Fruit fly (Drosophila melanogaster): ENCODE measurements around the gene primo-1.

Gene primo-1

DNA sequence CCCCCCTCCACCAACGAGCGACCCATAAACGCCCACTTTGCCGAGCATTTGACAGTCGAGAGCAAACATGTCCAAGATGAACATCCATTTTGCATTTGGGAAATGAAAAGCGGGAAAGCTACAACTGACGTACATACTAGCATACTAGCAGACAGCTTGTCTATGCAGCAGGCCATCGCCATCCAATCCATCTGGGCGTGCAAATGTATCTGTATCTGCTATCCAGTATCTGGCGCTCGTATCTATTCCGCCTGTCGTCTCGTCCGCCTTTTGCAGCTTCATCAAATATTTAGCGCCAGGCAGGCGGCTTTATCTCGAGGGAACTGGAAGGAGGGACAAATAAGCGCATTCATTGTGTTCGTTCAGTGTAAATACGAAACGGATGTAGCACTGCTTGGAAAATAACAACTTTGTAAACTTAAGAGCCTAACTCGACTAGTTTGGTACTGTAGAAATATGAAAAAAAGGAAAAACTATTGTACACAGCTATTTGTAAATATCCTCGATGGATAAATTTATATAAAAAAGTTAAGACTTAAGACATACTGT, 2.4 kb upstream of the primo-1 start:
- no peak for TF ChIP-seq CTCF (optimal IDR thresholded peaks at IDR 0.05)
- TF ChIP-seq CG8478 (optimal IDR thresholded peaks at IDR 0.05), result no peak

DNA sequence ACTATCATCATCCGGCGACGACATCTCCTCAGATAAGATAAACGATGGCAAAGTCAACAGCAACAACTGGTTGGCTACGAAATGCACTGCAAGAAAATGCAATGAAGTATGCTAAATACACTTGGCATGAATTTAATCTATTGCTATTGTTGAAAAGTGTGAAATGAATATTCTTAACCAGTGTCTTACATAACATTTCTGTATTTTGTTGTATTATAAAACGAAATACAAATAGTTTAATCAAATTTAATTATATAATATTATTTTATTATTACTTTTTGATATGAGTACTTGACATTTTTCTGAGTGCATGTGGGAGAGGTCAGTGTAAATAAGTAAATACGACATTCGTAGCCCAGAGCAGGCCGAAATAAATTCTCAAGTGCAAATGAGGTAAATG, 1.9 kb upstream of the primo-1 start:
- no peak for TF ChIP-seq CG8478 (optimal IDR thresholded peaks at IDR 0.05)
- no peak for TF ChIP-seq CTCF (optimal IDR thresholded peaks at IDR 0.05)

DNA sequence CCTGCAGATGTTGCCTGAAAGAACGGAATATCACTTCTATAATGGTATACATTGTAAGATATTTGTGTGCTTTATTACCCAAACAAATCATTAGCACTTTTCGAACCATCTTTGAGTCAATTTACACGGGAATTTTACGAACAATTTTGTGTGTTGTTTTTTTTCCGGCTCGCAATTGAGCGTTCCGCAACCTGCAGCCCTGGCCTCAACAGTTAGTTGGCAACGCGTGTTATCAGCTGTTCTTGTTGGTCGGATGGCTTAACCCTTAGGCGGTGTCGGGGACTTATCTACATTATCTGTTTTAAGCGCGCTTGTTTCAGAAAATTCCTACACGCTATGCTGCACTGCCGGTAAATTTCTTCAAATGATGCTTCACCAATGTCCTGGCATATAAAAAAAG, 990 bp downstream of the primo-1 start:
- TF ChIP-seq CTCF (optimal IDR thresholded peaks at IDR 0.05) (peak in 1 of 2 experiments; percentile 22), CG8478 (optimal IDR thresholded peaks at IDR 0.05) (no peak)

DNA sequence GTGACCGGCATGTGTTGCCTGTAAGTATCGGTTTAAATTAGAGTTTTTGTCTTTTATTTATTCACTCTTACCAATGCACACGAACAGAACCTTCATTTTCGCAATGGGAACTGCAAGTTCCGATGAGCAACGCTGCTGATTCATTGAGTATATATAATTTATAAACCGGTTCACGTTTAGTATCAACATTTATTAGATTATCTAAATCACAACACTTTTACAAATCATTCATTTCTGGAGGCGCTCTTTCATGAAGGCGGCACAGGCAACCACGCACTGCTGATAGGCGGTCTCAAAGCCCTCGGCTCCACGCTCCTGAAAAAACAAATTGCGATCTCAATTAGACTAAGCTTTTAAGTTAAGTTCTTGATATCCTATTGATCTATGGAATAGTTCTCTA, 1.8 kb downstream of the primo-1 start, which contains the start of gene Argp:
Argp (minus strand) TSS at position 101 of the 400 bp plus-strand sequence.
- TF ChIP-seq CTCF (optimal IDR thresholded peaks at IDR 0.05) (no peak), CG8478 (optimal IDR thresholded peaks at IDR 0.05) (no peak)

DNA sequence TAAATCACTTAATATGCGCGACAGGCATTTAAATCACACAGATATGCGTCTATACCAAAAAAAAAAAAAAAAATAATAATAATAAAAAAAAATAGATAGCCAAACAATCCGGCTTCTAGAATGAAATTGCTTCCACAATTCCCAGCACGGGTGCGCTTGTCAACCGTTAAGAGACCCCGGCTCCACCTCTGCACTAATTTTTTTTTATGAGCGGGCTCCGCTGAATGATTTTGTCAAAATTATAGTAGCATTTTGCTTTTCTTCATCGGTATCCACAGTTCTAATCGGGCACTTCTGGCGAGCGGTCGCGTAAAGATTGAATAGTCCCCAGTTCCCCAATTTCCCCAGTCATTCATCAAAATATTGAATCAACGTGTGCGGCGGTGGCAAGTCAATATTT, 5.2 kb downstream of the primo-1 start, which contains the start of gene Adgf-C:
Adgf-C (plus strand) TSS at position 301 of the 400 bp plus-strand sequence.
- TF ChIP-seq CTCF (optimal IDR thresholded peaks at IDR 0.05) (no peak), CG8478 (optimal IDR thresholded peaks at IDR 0.05) (no peak)

DNA sequence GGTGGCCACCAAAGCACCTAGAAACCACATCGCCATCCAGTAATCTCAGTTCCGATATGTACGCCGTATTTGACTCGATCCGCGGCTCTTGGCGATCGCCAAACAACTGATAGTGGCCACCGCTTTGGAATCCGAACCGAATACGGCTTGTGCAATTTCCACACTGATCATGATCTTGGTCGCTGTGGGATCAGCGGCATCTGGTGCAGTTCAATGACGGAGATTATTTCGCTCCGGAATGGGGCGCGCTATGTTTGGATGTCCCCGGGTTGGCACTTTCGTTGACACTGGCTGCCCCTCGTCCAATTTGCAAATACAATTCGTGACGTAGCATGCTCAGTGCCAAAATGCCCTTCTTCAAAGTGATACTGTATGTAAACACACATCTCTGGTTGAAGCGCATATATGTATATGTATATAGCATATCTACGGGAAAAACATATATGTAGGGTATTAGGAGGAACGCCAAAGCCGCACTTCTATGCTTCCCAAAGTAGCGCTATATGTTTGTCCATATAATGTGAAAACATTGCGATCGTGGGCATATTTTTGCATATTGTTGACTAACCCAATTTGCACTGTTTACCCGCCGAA, 6.2 kb downstream of the primo-1 start, which contains the start of gene Adgf-D:
Adgf-D (minus strand) TSS at position 111 of the 594 bp plus-strand sequence.
- TF ChIP-seq CG8478 (optimal IDR thresholded peaks at IDR 0.05) (no peak), CTCF (optimal IDR thresholded peaks at IDR 0.05) (no peak)

DNA sequence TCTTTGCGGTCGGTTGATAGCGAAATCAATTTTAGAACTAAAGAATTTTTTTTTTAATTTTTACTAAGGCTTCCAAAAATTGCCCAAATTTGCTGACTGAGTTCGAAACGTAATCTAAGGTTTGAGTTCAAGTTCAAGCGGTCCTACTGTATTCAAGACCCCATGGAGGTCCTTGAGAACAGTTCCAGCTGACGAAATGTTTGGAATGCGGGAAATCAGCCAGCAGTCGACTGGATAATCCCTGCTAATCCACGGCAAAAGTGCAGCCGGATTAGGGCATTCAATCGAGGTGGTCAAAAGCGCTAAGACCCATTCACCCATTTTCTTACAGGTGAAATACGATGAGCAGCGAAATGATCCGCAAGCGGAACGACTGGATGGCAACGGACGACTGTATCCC, 10.9 kb downstream of the primo-1 start, which contains the start of gene f-cup:
f-cup (minus strand) TSS at position 101 of the 400 bp plus-strand sequence.
- no peak for TF ChIP-seq CG8478 (optimal IDR thresholded peaks at IDR 0.05)
- no peak for TF ChIP-seq CTCF (optimal IDR thresholded peaks at IDR 0.05)

DNA sequence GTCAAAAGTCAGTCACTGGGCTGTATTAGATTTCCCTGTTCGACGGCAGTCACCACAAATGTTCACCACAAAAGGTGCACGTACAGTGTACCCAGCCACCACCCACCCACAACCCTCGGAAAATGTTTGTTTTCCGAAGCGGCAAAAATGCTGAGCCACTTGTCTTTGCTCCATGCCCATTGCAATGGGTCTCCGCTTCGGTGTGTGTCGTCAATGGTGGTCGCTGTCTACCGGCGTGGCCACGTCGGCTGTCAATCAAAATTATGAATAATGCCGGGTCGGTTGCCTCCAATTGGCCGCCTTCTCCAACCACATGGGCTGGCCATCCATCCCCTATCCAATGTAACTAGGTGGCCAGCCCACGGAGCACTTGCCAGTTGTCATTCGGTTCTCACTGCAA, 11.4 kb downstream of the primo-1 start, which contains the start of gene ninaB:
ninaB (plus strand) TSS at position 374 of the 400 bp plus-strand sequence.
- TF ChIP-seq CG8478 (optimal IDR thresholded peaks at IDR 0.05) (no peak), CTCF (optimal IDR thresholded peaks at IDR 0.05) (no peak)

DNA sequence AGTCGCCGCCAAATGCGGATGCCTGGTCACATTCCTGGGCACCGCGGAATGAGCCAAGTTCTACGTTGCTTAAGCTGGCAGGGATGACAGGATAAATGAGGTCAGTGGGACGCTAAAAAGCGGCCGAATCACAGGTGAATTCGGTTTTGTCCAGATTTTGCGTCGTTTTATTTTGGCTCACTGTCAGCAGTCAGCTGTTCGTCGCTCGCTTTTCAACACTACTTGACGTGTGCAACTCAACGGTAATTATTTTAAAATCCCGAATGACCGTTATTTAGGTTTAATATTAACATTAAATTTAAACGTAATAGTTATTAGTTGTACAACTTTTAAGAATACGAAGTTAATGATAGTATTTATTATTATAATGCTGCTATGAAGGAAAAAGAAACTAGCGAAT, 12.3 kb downstream of the primo-1 start:
- TF ChIP-seq CG8478 (optimal IDR thresholded peaks at IDR 0.05) (no peak), CTCF (optimal IDR thresholded peaks at IDR 0.05) (peak in 1 of 2 experiments; percentile 10)

DNA sequence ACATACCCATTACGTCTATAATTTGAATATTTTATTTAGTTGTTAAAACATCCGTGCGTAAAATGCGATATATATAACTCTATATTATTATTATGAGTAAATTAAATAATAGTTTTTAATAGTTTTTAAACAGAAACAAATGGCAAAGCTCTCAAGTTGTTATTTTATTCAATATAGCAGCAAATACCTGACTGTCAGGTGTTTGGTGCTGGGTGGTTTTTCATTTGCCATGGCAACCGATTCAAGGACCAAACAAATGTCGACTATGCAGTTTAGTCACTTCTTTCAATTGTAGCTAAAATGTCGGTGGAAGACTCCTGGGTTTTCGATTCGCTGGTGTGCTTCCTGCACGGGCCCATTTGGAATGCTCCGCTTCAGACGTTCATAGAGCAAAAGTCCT, 17.9 kb downstream of the primo-1 start, which contains the start of gene CG14367:
CG14367 (plus strand) TSS at position 301 of the 400 bp plus-strand sequence.
- TF ChIP-seq CG8478 (optimal IDR thresholded peaks at IDR 0.05) (no peak), CTCF (optimal IDR thresholded peaks at IDR 0.05) (no peak)

DNA sequence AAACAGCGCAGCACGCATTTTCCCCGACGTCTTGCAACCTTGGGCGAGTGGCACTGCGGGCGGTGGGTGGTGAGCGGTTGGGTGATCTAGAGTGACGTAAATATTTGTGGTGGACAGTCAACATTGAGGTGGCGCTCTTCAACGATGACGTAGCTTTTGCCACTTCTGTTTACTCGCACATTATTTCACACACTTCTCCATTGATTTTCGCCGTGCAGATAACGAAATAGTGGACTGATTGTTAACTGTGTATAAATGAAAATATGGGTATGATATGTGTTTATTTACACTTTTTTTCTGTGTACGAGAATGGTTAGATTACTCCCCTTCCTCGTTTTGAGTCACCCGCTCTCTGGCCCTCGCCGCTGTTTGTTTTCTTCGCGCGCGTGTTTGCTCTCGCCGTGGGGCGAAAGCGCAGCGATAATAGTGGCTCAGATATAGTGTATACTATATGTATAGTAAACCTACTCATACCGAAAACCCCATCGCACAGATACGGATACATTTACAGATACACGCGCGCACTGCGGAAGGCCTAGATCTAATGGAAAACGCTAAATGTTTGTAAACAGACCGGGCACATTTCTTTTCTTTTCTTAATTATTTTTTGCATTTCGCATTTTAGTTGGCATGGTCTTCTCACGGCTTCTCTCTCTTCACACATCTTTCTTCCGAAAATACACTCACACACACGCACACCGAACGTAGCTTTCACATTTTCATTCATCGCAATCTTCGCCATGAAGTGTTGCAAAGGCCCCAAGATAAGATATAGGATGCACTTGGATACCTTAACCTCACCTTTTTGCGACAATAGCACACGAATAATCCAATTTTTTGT, 25.0 kb downstream of the primo-1 start, which contains the start of gene omd:
omd (minus strand) TSS at position 840 of the 841 bp plus-strand sequence.
- TF ChIP-seq CTCF (optimal IDR thresholded peaks at IDR 0.05) (no peak), CG8478 (optimal IDR thresholded peaks at IDR 0.05) (no peak)

DNA sequence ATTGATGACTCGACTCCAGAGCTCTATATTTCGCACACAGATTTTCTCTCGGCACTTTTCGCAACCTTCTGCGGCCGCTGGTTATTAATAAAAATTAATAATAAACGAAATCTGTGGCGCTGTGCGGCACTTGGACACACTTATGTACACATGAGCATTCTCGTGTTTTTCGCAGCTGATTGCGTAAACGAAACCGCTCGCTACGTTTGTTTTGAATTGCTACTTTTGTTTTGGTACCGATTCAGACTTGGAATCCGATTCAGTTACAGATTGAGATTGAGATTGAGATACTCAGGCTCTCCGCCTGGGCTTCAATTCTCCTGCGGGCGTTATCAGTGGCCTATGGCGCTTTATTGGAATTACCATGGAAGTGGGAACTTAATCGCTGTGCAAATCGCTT, 25.7 kb downstream of the primo-1 start:
- TF ChIP-seq CTCF (optimal IDR thresholded peaks at IDR 0.05) (no peak), CG8478 (optimal IDR thresholded peaks at IDR 0.05) (no peak)

DNA sequence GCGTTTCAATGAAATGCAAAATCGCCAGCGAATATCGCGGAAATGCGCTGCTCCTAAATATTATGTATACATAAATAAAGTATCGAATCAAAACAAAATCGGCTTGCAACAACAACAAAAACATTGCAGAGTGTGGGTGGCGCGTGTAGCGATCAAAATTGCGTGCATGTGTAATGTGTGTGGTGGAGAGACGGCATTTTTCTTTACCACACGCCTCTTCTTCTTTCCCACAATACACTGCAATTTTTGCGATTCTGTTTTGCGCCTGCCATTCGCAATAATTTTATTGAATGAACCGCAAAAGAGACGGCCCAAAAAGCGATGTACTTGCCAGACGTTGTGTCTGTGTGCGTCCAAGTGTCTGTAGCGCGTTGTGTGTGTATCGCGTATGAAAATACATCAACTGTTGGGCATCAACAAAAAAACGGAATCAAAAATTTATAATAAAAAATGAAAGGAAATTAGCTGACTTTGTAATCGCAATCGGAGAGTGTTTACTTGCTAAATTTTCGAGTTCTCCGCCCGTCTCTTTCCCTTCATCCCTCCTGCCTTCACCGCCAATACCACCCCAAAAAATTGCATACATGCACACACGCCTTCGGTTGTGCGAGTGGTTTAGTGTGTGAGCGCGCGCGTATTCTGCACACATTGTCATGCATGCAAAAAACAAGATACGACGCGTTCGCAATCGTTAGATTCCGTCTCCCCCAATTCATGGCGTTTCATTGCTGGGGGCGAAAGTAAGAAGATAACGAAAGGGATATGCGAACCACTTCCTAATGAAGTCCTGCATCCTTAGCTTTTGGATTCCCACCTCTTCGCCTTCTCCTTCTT, 26.8 kb downstream of the primo-1 start:
- no peak for TF ChIP-seq CG8478 (optimal IDR thresholded peaks at IDR 0.05)
- TF ChIP-seq CTCF (optimal IDR thresholded peaks at IDR 0.05), result no peak
